Fruit fly (Drosophila melanogaster): ENCODE measurements around the gene Dyro.

The Dyro gene

DNA sequence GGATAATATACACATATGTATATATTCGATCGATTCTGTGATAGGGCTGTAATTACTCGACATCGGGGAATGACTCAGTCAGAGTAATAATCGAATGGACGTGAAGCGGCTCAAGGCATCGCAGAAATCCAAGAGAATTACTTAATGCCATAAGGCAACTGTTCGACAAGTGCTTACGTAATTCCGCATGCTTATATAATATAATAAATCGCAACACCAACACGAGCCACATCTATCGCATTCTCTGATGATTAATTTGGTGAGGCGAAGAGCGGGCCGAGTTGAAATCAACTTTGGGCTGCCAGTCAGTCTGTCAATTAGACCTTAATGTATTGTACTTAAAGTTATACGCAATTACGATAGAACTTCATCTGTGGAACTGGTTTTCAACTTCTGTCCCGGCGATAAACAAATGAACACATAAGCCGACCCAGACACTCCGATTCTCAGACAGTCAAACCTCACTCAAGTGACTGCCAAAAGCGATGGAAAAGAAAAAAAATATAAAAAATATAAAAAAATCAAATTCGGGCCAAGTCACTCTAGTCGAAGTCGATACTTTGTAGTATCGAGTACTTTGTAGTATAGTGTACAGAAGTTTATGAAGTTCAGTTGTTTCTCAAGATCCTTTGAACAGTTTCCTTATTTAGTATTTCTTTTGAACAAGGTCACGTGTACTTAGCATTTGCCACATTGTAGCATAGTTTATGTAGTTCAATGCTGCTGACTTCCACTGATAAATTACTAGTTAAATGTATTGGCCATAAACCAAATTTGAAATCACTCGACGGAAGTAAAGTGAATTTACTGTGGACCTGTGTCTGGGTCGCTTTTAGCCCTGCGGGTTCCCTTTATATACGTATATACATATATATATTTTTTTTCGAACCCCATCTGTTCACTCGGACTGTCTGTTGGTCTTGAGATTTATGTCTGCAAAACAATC is 26.7 kb upstream of the Dyro start (continued):
- TF ChIP-seq cwo (GFP tag; optimal IDR thresholded peaks at IDR 0.05) (peak; percentile 41), chinmo (GFP tag; IDR thresholded peaks at IDR 0.05; ENCODE audit: partially characterized antibody) (0 out of 4 replicates have a peak, but pooled peaks have one; percentile 35), CG2678 (tag; optimal IDR thresholded peaks at IDR 0.05) (peak; percentile 12), Ada2b (GFP tag; IDR thresholded peaks at IDR 0.05) (no peak), Med (GFP tag) (peak; percentile 15), D19A (tag; optimal IDR thresholded peaks at IDR 0.05) (peak; percentile 14), CG12071 (GFP tag; optimal IDR thresholded peaks at IDR 0.05) (no peak), CG4707 (GFP tag; optimal IDR thresholded peaks at IDR 0.05) (no peak), CG2889 (GFP tag; IDR thresholded peaks at IDR 0.05) (0 out of 3 replicates have a peak, but pooled peaks have one; percentile 11), nom (GFP tag; optimal IDR thresholded peaks at IDR 0.05) (no peak), ATbp (GFP tag; optimal IDR thresholded peaks at IDR 0.05) (no peak), gce (GFP tag; IDR thresholded peaks at IDR 0.05) (0 out of 3 replicates have a peak, but pooled peaks have one; percentile 6), CG3281 (GFP tag; optimal IDR thresholded peaks at IDR 0.05) (peak; percentile 44), tio (GFP tag; optimal IDR thresholded peaks at IDR 0.05) (peak; percentile 15), row (GFP tag; IDR thresholded peaks at IDR 0.05) (0 out of 3 replicates have a peak, but pooled peaks have one; percentile 10), CoRest (tag; optimal IDR thresholded peaks at IDR 0.05) (peak; percentile 30), NFAT (GFP tag; IDR thresholded peaks at IDR 0.05) (peak; percentile 23; the same call in 1 of the 2 replicates), CG9215 (GFP tag; IDR thresholded peaks at IDR 0.05) (peak; percentile 35), CG16815 (GFP tag; optimal IDR thresholded peaks at IDR 0.05) (peak; percentile 13), lab (GFP tag; optimal IDR thresholded peaks at IDR 0.05) (no peak), CG6272 (GFP tag; IDR thresholded peaks at IDR 0.05) (no peak), CG30403 (GFP tag; optimal IDR thresholded peaks at IDR 0.05) (peak; percentile 15), sens (GFP tag) (peak; percentile 72), CG10543 (GFP tag; optimal IDR thresholded peaks at IDR 0.05) (peak; percentile 3), Meics (GFP tag; optimal IDR thresholded peaks at IDR 0.05) (peak; percentile 5), CG3847 (GFP tag; IDR thresholded peaks at IDR 0.05) (peak; percentile 40; the same call in 1 of the 2 replicates), CG9727 (GFP tag; optimal IDR thresholded peaks at IDR 0.05) (peak; percentile 3), sqz (GFP tag; optimal IDR thresholded peaks at IDR 0.05) (peak; percentile 5), CG7556 (GFP tag; optimal IDR thresholded peaks at IDR 0.05) (peak; percentile 29), CG18619 (GFP tag; optimal IDR thresholded peaks at IDR 0.05) (peak; percentile 26), bcd (GFP tag; optimal IDR thresholded peaks at IDR 0.05) (peak; percentile 13), Mad (GFP tag; optimal IDR thresholded peaks at IDR 0.05) (no peak), prd (optimal IDR thresholded peaks at IDR 0.05) (no peak), prd (GFP tag; IDR thresholded peaks at IDR 0.05) (no peak), slbo (GFP tag; IDR thresholded peaks at IDR 0.05) (peak; percentile 42), CG2712 (tag; optimal IDR thresholded peaks at IDR 0.05) (peak; percentile 5), sd (tag; optimal IDR thresholded peaks at IDR 0.05) (peak; percentile 32), CG11504 (tag; optimal IDR thresholded peaks at IDR 0.05) (peak; percentile 11), Dek (tag; optimal IDR thresholded peaks at IDR 0.05) (peak; percentile 6), wdn (GFP tag; IDR thresholded peaks at IDR 0.05) (0 out of 2 replicates have a peak, but pooled peaks have one; percentile 8), CG13775 (GFP tag; optimal IDR thresholded peaks at IDR 0.05) (peak; percentile 21), Oli (tag; optimal IDR thresholded peaks at IDR 0.05) (peak; percentile 1), Hand (GFP tag; optimal IDR thresholded peaks at IDR 0.05) (peak; percentile 11), CG9817 (tag; optimal IDR thresholded peaks at IDR 0.05) (peak; percentile 4), CG10209 (GFP tag; optimal IDR thresholded peaks at IDR 0.05) (peak; percentile 9), grau (tag; optimal IDR thresholded peaks at IDR 0.05) (peak; percentile 86), oc (tag; optimal IDR thresholded peaks at IDR 0.05) (no peak)

Measured in whole organism, embryonic.